Worm (Caenorhabditis elegans) whole organism, young adult: Measurements from ENCODE around the gene nep-5.

Experiments
- B0019.2 ChIP-seq: fragments of 200-800 bp; sonication (Bioruptor generic); conservative IDR thresholded peaks from 2 replicates; pipeline ENCODE4 v1.3.6; 2022; ENCODE audit warnings: missing genetic modification reagents, missing genetic modification characterization, missing compliant biosample characterization
- B0261.1 ChIP-seq: sonication (generic microtip); optimal IDR thresholded peaks from 2 replicates; lab custom pipeline; 2016; ENCODE audit warnings: mild to moderate bottlenecking, missing genetic modification characterization, moderate library complexity, missing compliant biosample characterization
- B0336.3 ChIP-seq: fragments of 200-800 bp; sonication (Bioruptor generic); IDR thresholded peaks from 2 replicates; pipeline ENCODE4 v1.3.6; 2022; ENCODE audit warnings: missing genetic modification characterization, missing compliant biosample characterization
- C06A6.2 ChIP-seq: fragments of 200-800 bp; sonication (Bioruptor generic); conservative IDR thresholded peaks from 2 replicates; pipeline ENCODE4 v1.3.6; 2022; ENCODE audit warnings: missing genetic modification characterization, missing compliant biosample characterization
- D2030.7 ChIP-seq: fragments of 200-800 bp; sonication (Bioruptor generic); IDR thresholded peaks from 2 replicates; pipeline ENCODE4 v1.3.6; 2022; ENCODE audit warnings: missing genetic modification reagents, missing genetic modification characterization, missing compliant biosample characterization
- F10E7.11 ChIP-seq: sonication (generic microtip); optimal IDR thresholded peaks from 2 replicates; lab custom pipeline; 2017; ENCODE audit warnings: mild to moderate bottlenecking, missing genetic modification characterization, moderate library complexity, missing compliant biosample characterization
- F22D6.2 ChIP-seq: sonication (generic microtip); optimal IDR thresholded peaks from 2 replicates; lab custom pipeline; 2016; ENCODE audit warnings: mild to moderate bottlenecking, missing genetic modification characterization, missing compliant biosample characterization
- F23B12.7 ChIP-seq: sonication (generic microtip); optimal IDR thresholded peaks from 2 replicates; lab custom pipeline; 2017; ENCODE audit warnings: missing genetic modification characterization, mild to moderate bottlenecking, missing compliant biosample characterization, antibody characterized with exemption, moderate library complexity; ENCODE audit not compliant: insufficient read depth
- F33H1.4 ChIP-seq: fragments of 200-800 bp; sonication (Bioruptor generic); IDR thresholded peaks from 2 replicates; pipeline ENCODE4 v1.3.6; 2022; ENCODE audit warnings: missing genetic modification reagents, missing genetic modification characterization, missing compliant biosample characterization
- F37B4.10 ChIP-seq: fragments of 200-800 bp; sonication (Bioruptor generic); IDR thresholded peaks from 2 replicates; pipeline ENCODE4 v1.3.6; 2022; ENCODE audit warnings: missing genetic modification characterization, missing compliant biosample characterization
- F49E8.2 ChIP-seq: sonication (generic microtip); optimal IDR thresholded peaks from 3 replicates; lab custom pipeline; 2017; ENCODE audit warnings: missing genetic modification characterization, mild to moderate bottlenecking, missing compliant biosample characterization, antibody characterized with exemption, moderate library complexity; ENCODE audit not compliant: insufficient read depth
- F57C9.4 ChIP-seq: sonication (generic microtip); optimal IDR thresholded peaks from 2 replicates; lab custom pipeline; 2017; ENCODE audit warnings: mild to moderate bottlenecking, missing genetic modification characterization, missing compliant biosample characterization
- Y56A3A.18 ChIP-seq: fragments of 200-800 bp; sonication (Bioruptor generic); IDR thresholded peaks from 2 replicates; pipeline ENCODE4 v1.3.6; 2022; ENCODE audit warnings: missing genetic modification reagents, missing genetic modification characterization, missing compliant biosample characterization
- ZK185.1 ChIP-seq: sonication (generic microtip); optimal IDR thresholded peaks from 2 replicates; lab custom pipeline; 2016; ENCODE audit warnings: mild to moderate bottlenecking, missing genetic modification characterization, missing compliant biosample characterization; ENCODE audit not compliant: poor library complexity, severe bottlenecking
- ama-1 ChIP-seq, 3 experiments: fragments of 150-350 bp in 1 of 3; sonication (generic microtip) in 2 of 3; optimal IDR thresholded peaks; 2 replicates each; lab custom pipeline; 2014 to 2018; ENCODE audit warnings: missing biosample characterization in 2 of 3, missing genetic modification characterization in 2 of 3, missing genetic modification reagents in 2 of 3
- aptf-3 ChIP-seq: fragments of 200-800 bp; sonication (Bioruptor generic); IDR thresholded peaks from 2 replicates; pipeline ENCODE4 v1.3.6; 2022; ENCODE audit warnings: missing genetic modification characterization, missing compliant biosample characterization
- atf-7 ChIP-seq: sonication (generic microtip); optimal IDR thresholded peaks from 2 replicates; lab custom pipeline; 2017; ENCODE audit warnings: mild to moderate bottlenecking, missing genetic modification characterization, missing compliant biosample characterization
- attf-6 ChIP-seq: fragments of 200-800 bp; sonication (Bioruptor generic); IDR thresholded peaks from 2 replicates; pipeline ENCODE4 v1.3.6; 2022; ENCODE audit warnings: missing genetic modification reagents, missing genetic modification characterization, missing compliant biosample characterization
- bed-2 ChIP-seq: fragments of 200-800 bp; sonication (Bioruptor generic); IDR thresholded peaks from 2 replicates; pipeline ENCODE4 v1.3.6; 2022; ENCODE audit warnings: missing genetic modification reagents, missing genetic modification characterization, missing compliant biosample characterization
- ccch-3 ChIP-seq: fragments of 200-800 bp; sonication (Bioruptor generic); optimal IDR thresholded peaks from 2 replicates; lab custom pipeline; 2018; ENCODE audit warnings: mild to moderate bottlenecking, missing genetic modification characterization, missing compliant biosample characterization
- ceh-100 ChIP-seq: fragments of 200-800 bp; sonication (Bioruptor generic); IDR thresholded peaks from 2 replicates; pipeline ENCODE4 v1.3.6; 2022; ENCODE audit warnings: missing genetic modification reagents, missing genetic modification characterization, missing compliant biosample characterization
- dpff-1 ChIP-seq: sonication (generic microtip); optimal IDR thresholded peaks from 2 replicates; lab custom pipeline; 2017; ENCODE audit warnings: mild to moderate bottlenecking, missing genetic modification characterization, missing compliant biosample characterization
- efl-1 ChIP-seq: fragments of 150-350 bp; optimal IDR thresholded peaks from 2 replicates; lab custom pipeline; 2014; ENCODE audit warnings: missing biosample characterization, missing genetic modification reagents, missing genetic modification characterization
- egrh-3 ChIP-seq: fragments of 200-800 bp; sonication (Bioruptor generic); IDR thresholded peaks from 2 replicates; pipeline ENCODE4 v1.3.6; 2022; ENCODE audit warnings: missing genetic modification reagents, missing genetic modification characterization, missing compliant biosample characterization
- fkh-3 ChIP-seq: sonication (generic microtip); optimal IDR thresholded peaks from 2 replicates; lab custom pipeline; 2016; ENCODE audit warnings: mild to moderate bottlenecking, missing genetic modification characterization, missing compliant biosample characterization
- lag-1 ChIP-seq: fragments of 200-800 bp; sonication (Bioruptor generic); IDR thresholded peaks from 2 replicates; pipeline ENCODE4 v1.3.6; 2022; ENCODE audit warnings: missing genetic modification reagents, missing genetic modification characterization, missing compliant biosample characterization
- lsy-27 ChIP-seq: sonication (generic microtip); optimal IDR thresholded peaks from 2 replicates; lab custom pipeline; 2017; ENCODE audit warnings: missing genetic modification characterization, mild to moderate bottlenecking, missing compliant biosample characterization, antibody characterized with exemption, missing genotype, borderline replicate concordance; ENCODE audit not compliant: insufficient read depth
- madf-10 ChIP-seq: sonication (generic microtip); optimal IDR thresholded peaks from 2 replicates; lab custom pipeline; 2016; ENCODE audit warnings: mild to moderate bottlenecking, missing genetic modification characterization, missing compliant biosample characterization
- madf-3 ChIP-seq: fragments of 200-800 bp; sonication (Bioruptor generic); IDR thresholded peaks from 2 replicates; pipeline ENCODE4 v1.3.6; 2022; ENCODE audit warnings: missing genetic modification reagents, missing genetic modification characterization, missing compliant biosample characterization
- madf-8 ChIP-seq: fragments of 200-800 bp; sonication (Bioruptor generic); conservative IDR thresholded peaks from 2 replicates; pipeline ENCODE4 v1.3.6; 2022; ENCODE audit warnings: missing genetic modification reagents, missing genetic modification characterization, missing compliant biosample characterization
- nhr-179 ChIP-seq: sonication (generic microtip); optimal IDR thresholded peaks from 2 replicates; lab custom pipeline; 2016; ENCODE audit warnings: mild to moderate bottlenecking, missing genetic modification characterization, missing compliant biosample characterization
- rcor-1 ChIP-seq: fragments of 200-800 bp; sonication (Bioruptor generic); IDR thresholded peaks from 2 replicates; pipeline ENCODE4 v1.3.6; 2022; ENCODE audit warnings: missing genetic modification reagents, missing genetic modification characterization, missing compliant biosample characterization
- sdz-38 ChIP-seq: sonication (generic microtip); optimal IDR thresholded peaks from 2 replicates; lab custom pipeline; 2016; ENCODE audit warnings: missing genotype, missing genetic modification characterization, missing compliant biosample characterization
- snpc-1.1 ChIP-seq: sonication (generic microtip); optimal IDR thresholded peaks from 2 replicates; lab custom pipeline; 2017; ENCODE audit warnings: missing genetic modification characterization, mild to moderate bottlenecking, missing compliant biosample characterization, antibody characterized with exemption, moderate library complexity, missing genotype, missing genetic modification reagents; ENCODE audit not compliant: insufficient read depth
- snpc-1.3 ChIP-seq: sonication (generic microtip); optimal IDR thresholded peaks from 2 replicates; lab custom pipeline; 2017; ENCODE audit warnings: missing genetic modification characterization, mild to moderate bottlenecking, missing compliant biosample characterization, antibody characterized with exemption, moderate library complexity, missing genotype, missing genetic modification reagents; ENCODE audit not compliant: insufficient read depth
- snpc-4 ChIP-seq, 5 experiments: fragments of 150-350 bp in 1 of 5; sonication (generic microtip) in 4 of 5; optimal IDR thresholded peaks; 2 replicates each; lab custom pipeline; 2014 to 2018; ENCODE audit warnings: missing genetic modification characterization in 5 of 5, missing biosample characterization in 3 of 5, antibody characterized with exemption in 2 of 5, mild to moderate bottlenecking in 2 of 5, missing compliant biosample characterization in 2 of 5, missing genotype in 2 of 5, moderate library complexity in 2 of 5, missing genetic modification reagents in 1 of 5
- somi-1 ChIP-seq: fragments of 200-800 bp; sonication (Bioruptor generic); optimal IDR thresholded peaks from 2 replicates; lab custom pipeline; 2018; ENCODE audit warnings: mild to moderate bottlenecking, missing genetic modification characterization, missing compliant biosample characterization
- tbp1 ChIP-seq: fragments of 200-800 bp; sonication (Bioruptor generic); optimal IDR thresholded peaks from 2 replicates; lab custom pipeline; 2018; ENCODE audit warnings: mild to moderate bottlenecking, missing genetic modification characterization, missing compliant biosample characterization
- tbx-9 ChIP-seq: sonication (generic microtip); optimal IDR thresholded peaks from 2 replicates; lab custom pipeline; 2016; ENCODE audit warnings: borderline replicate concordance, missing genetic modification characterization, inconsistent platforms, missing compliant biosample characterization
- zfh-2 ChIP-seq: fragments of 200-800 bp; sonication (Bioruptor generic); conservative IDR thresholded peaks from 2 replicates; pipeline ENCODE4 v1.3.6; 2022; ENCODE audit warnings: missing genetic modification reagents, missing genetic modification characterization, missing compliant biosample characterization
- ztf-18 ChIP-seq: sonication (generic microtip); optimal IDR thresholded peaks from 2 replicates; lab custom pipeline; 2016; ENCODE audit warnings: missing genotype, mild to moderate bottlenecking, missing genetic modification characterization, missing compliant biosample characterization
- ztf-25 ChIP-seq: fragments of 200-800 bp; sonication (Bioruptor generic); IDR thresholded peaks from 2 replicates; pipeline ENCODE4 v1.3.6; 2022; ENCODE audit warnings: missing genetic modification reagents, missing genetic modification characterization, missing compliant biosample characterization
- ztf-26 ChIP-seq: sonication (generic microtip); optimal IDR thresholded peaks from 2 replicates; lab custom pipeline; 2017; ENCODE audit warnings: missing genetic modification characterization, missing compliant biosample characterization
- ztf-3 ChIP-seq: fragments of 200-800 bp; sonication (Bioruptor generic); optimal IDR thresholded peaks from 2 replicates; lab custom pipeline; 2018; ENCODE audit warnings: mild to moderate bottlenecking, missing genetic modification characterization, missing compliant biosample characterization

nep-5 gene

ce11 chrII:5453547-5453946, 34.4 kb upstream of the nep-5 start, which contains the start of gene dhs-5:
TSS of gene dhs-5 (plus strand) at chrII:5453847.
- TF ChIP-seq C06A6.2 (GFP tag; lab: Robert Waterston, UW) (no peak), tbx-9 (tag; lab: Kevin White, UChicago) (no peak), madf-8 (GFP tag; lab: Robert Waterston, UW) (no peak), F33H1.4 (no peak), B0336.3 (GFP tag; lab: Robert Waterston, UW) (no peak), bed-2 (no peak), snpc-4 (GFP tag; optimal IDR thresholded peaks at IDR 0.05; lab: Kevin White, UChicago) (no peak), snpc-4 (tag; optimal IDR thresholded peaks at IDR 0.05; lab: Kevin White, UChicago) (no peak), ztf-18 (tag; lab: Kevin White, UChicago) (no peak), ztf-3 (GFP tag; lab: Kevin White, UChicago) (no peak), F37B4.10 (no peak), ama-1 (optimal IDR thresholded peaks at IDR 0.05; lab: Kevin White, UChicago) (no peak), ama-1 (GFP tag; optimal IDR thresholded peaks at IDR 0.05; lab: Kevin White, UChicago) (no peak), zfh-2 (GFP tag; lab: Robert Waterston, UW) (no peak), F22D6.2 (tag; lab: Kevin White, UChicago) (no peak), efl-1 (no peak), sdz-38 (tag; lab: Kevin White, UChicago) (no peak), lag-1 (GFP tag; lab: Robert Waterston, UW) (no peak), B0261.1 (tag; lab: Kevin White, UChicago) (no peak), aptf-3 (no peak), ztf-26 (tag; lab: Kevin White, UChicago) (no peak), dpff-1 (tag; lab: Kevin White, UChicago) (no peak)

- TF ChIP-seq D2030.7 (GFP tag; lab: Robert Waterston, UW) (peak; percentile 44), F37B4.10 (no peak), somi-1 (no peak), ZK185.1 (no peak), F10E7.11 (tag; lab: Kevin White, UChicago) (no peak), ztf-18 (tag; lab: Kevin White, UChicago) (no peak), snpc-1.1 (no peak), fkh-3 (no peak), ccch-3 (GFP tag; lab: Kevin White, UChicago) (no peak), madf-3 (GFP tag; lab: Robert Waterston, UW) (no peak), Y56A3A.18 (GFP tag; lab: Robert Waterston, UW) (no peak), tbx-9 (tag; lab: Kevin White, UChicago) (no peak), snpc-4 (GFP tag; optimal IDR thresholded peaks at IDR 0.05; lab: Kevin White, UChicago) (no peak), snpc-4 (tag; optimal IDR thresholded peaks at IDR 0.05; lab: Kevin White, UChicago) (no peak), atf-7 (tag; lab: Kevin White, UChicago) (no peak), attf-6 (no peak), madf-10 (tag; lab: Kevin White, UChicago) (no peak), ceh-100 (GFP tag; lab: Robert Waterston, UW) (no peak), F23B12.7 (tag; lab: Kevin White, UChicago) (peak; percentile 3), nhr-179 (tag; lab: Kevin White, UChicago) (no peak), snpc-1.3 (tag; lab: Kevin White, UChicago) (peak; percentile 76), F57C9.4 (tag; lab: Kevin White, UChicago) (no peak), F49E8.2 (tag; lab: Kevin White, UChicago) (peak; percentile 40), tbp1 (no peak), rcor-1 (GFP tag; lab: Robert Waterston, UW) (peak; percentile 46; the same call in 1 of the 2 replicates), lsy-27 (tag; lab: Kevin White, UChicago) (no peak), ztf-3 (GFP tag; lab: Kevin White, UChicago) (no peak), B0019.2 (GFP tag; lab: Robert Waterston, UW) (no peak), ztf-25 (GFP tag; lab: Robert Waterston, UW) (no peak), efl-1 (peak; percentile 95), egrh-3 (GFP tag; lab: Robert Waterston, UW) (no peak)
Observed at ce11 chrII:5455650-5456355, 32.1 kb upstream of the nep-5 start, which contains the start of gene daz-1. TSS of gene daz-1 (plus strand) at chrII:5456305.
